Fruit fly (Drosophila melanogaster): ENCODE measurements around the gene Cka.

Cka gene

DNA sequence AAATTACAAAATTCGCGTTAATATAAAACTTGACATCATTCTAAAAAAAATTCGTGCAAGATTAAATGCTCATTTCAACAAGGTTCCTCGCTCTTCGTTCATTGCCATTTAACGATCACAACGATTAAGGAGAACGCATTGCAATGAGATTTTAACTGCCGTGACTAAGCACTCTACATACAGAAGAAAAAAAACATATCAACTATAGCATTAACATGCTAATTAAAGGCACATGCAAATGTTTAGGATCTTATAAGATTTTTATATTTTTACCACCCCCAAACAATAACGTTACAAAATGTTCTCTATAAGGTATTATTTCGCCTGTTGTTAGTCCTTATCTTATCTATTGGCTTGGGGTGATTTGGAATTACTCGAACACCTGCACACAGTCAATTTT, 39.8 kb upstream of the Cka start:
- TF ChIP-seq cnc (optimal IDR thresholded peaks at IDR 0.05) (peak in 1 of 2 experiments; percentile 62), CG7045 (GFP tag; optimal IDR thresholded peaks at IDR 0.05) (no peak), Clk (GFP tag; optimal IDR thresholded peaks at IDR 0.05) (no peak), CG12768 (GFP tag; optimal IDR thresholded peaks at IDR 0.05) (no peak), Mnt (GFP tag; optimal IDR thresholded peaks at IDR 0.05) (no peak), CG5204 (GFP tag; optimal IDR thresholded peaks at IDR 0.05) (no peak)

DNA sequence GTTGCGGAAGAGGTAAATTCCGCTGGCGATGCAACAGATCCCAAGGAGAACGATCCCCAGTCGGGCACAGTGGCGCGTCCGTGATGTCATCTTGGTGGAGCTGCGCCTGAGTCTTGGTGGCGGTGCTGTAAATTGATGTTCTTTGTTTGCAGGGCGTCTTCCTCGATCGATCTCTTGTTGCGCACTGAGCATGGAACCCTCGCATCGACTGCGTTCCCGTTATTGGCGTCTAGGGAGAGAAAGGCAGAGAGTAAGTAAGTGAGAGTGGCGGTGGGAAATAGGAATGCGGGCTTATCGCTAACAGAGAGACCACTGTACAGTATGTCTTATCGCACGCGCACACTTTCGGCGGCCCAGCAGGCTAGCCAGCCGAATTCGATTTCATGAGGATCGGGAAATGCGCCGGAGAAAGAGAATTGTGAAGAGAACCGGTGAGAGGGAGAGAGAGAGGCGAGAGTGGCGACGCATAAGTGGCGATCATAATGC, 39.1 kb upstream of the Cka start:
- TF ChIP-seq CG11617 (GFP tag; optimal IDR thresholded peaks at IDR 0.05) (no peak), ovo (GFP tag; optimal IDR thresholded peaks at IDR 0.05) (peak; percentile 80), Mnt (GFP tag; optimal IDR thresholded peaks at IDR 0.05) (peak; percentile 61), cic (GFP tag; optimal IDR thresholded peaks at IDR 0.05) (peak; percentile 27), CG14711 (tag; optimal IDR thresholded peaks at IDR 0.05) (no peak), pad (GFP tag; optimal IDR thresholded peaks at IDR 0.05) (no peak), tj (GFP tag; optimal IDR thresholded peaks at IDR 0.05) (no peak), Clk (GFP tag; optimal IDR thresholded peaks at IDR 0.05) (no peak)

- TF ChIP-seq bab1 (GFP tag; optimal IDR thresholded peaks at IDR 0.05) = peak; percentile 33
- TF ChIP-seq CG14711 (tag; optimal IDR thresholded peaks at IDR 0.05) = peak; percentile 51
- TF ChIP-seq tj (GFP tag; optimal IDR thresholded peaks at IDR 0.05) = no peak
- peak; percentile 71 for TF ChIP-seq CG33017 (tag; optimal IDR thresholded peaks at IDR 0.05)
- no peak for TF ChIP-seq CG12768 (GFP tag; optimal IDR thresholded peaks at IDR 0.05)
- no peak for TF ChIP-seq Hr96 (GFP tag; optimal IDR thresholded peaks at IDR 0.05)
- TF ChIP-seq Clk (GFP tag; optimal IDR thresholded peaks at IDR 0.05) = no peak
- TF ChIP-seq CG7101 (tag; optimal IDR thresholded peaks at IDR 0.05) = peak; percentile 74
- no peak for TF ChIP-seq Crg-1 (GFP tag; optimal IDR thresholded peaks at IDR 0.05)
- TF ChIP-seq cnc (optimal IDR thresholded peaks at IDR 0.05) = no peak
Observed at dm6 chr2L:7991951-7992350, 38.6 kb upstream of the Cka start.

- TF ChIP-seq CG11617 (GFP tag; optimal IDR thresholded peaks at IDR 0.05) (no peak), Hr96 (GFP tag; optimal IDR thresholded peaks at IDR 0.05) (no peak), kay (GFP tag; ENCODE audit: borderline replicate concordance) (peak; percentile 90), tj (GFP tag; optimal IDR thresholded peaks at IDR 0.05) (peak; percentile 96), CG14711 (tag; optimal IDR thresholded peaks at IDR 0.05) (no peak), Crg-1 (GFP tag; optimal IDR thresholded peaks at IDR 0.05) (no peak), ovo (GFP tag; optimal IDR thresholded peaks at IDR 0.05) (no peak), Mnt (GFP tag; optimal IDR thresholded peaks at IDR 0.05) (no peak), Clk (GFP tag; optimal IDR thresholded peaks at IDR 0.05) (no peak), pad (GFP tag; optimal IDR thresholded peaks at IDR 0.05) (no peak)
Observed at dm6 chr2L:7992654-7993053, 37.9 kb upstream of the Cka start.

DNA sequence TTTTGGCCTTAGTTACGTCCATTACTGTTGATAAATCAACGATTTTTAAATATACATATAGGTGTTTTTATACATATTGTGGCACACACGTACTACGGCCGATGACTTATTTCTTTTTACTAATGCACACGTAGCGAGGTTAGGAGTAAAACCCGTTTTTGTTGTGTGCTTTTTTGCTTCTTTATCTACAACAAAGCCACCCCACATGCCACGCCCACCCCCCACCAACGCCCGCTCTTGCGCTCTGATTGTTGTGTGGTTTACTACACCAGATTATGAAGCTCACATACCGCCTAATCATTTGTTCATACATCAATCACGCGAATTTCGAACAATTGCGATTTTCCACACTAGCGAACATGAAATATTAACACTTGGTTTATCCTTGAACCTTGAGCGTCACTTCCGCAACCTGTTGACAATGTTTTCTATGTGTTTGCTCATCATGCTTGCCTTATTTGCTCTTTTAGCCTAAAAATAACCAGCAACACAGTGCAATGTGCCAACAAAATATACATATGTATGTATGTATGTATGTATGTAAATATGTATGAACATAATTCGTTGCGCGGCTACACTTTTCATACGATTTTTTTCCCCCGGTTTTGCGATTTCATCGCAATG, 37.3 kb upstream of the Cka start:
- TF ChIP-seq kay (GFP tag; ENCODE audit: borderline replicate concordance) (peak; percentile 26), tj (GFP tag; optimal IDR thresholded peaks at IDR 0.05) (no peak), cic (GFP tag; optimal IDR thresholded peaks at IDR 0.05) (peak; percentile 90), Mnt (GFP tag; optimal IDR thresholded peaks at IDR 0.05) (no peak), CG7045 (GFP tag; optimal IDR thresholded peaks at IDR 0.05) (no peak)

- TF ChIP-seq CG11617 (GFP tag; optimal IDR thresholded peaks at IDR 0.05) (peak; percentile 94), cic (GFP tag; optimal IDR thresholded peaks at IDR 0.05) (peak; percentile 86), CG7045 (GFP tag; optimal IDR thresholded peaks at IDR 0.05) (peak; percentile 91), cnc (optimal IDR thresholded peaks at IDR 0.05) (no peak), CG7101 (tag; optimal IDR thresholded peaks at IDR 0.05) (no peak), Crg-1 (GFP tag; optimal IDR thresholded peaks at IDR 0.05) (no peak), pad (GFP tag; optimal IDR thresholded peaks at IDR 0.05) (peak; percentile 86), Mnt (GFP tag; optimal IDR thresholded peaks at IDR 0.05) (peak; percentile 83), bab1 (GFP tag; optimal IDR thresholded peaks at IDR 0.05) (peak; percentile 94), toe (GFP tag; optimal IDR thresholded peaks at IDR 0.05) (peak; percentile 93), CG14711 (tag; optimal IDR thresholded peaks at IDR 0.05) (peak; percentile 85), kay (GFP tag; ENCODE audit: borderline replicate concordance) (no peak), Clk (GFP tag; optimal IDR thresholded peaks at IDR 0.05) (peak; percentile 88), CG5204 (GFP tag; optimal IDR thresholded peaks at IDR 0.05) (no peak), CG33017 (tag; optimal IDR thresholded peaks at IDR 0.05) (no peak), Hr96 (GFP tag; optimal IDR thresholded peaks at IDR 0.05) (peak; percentile 92), CG12768 (GFP tag; optimal IDR thresholded peaks at IDR 0.05) (peak; percentile 94), ovo (GFP tag; optimal IDR thresholded peaks at IDR 0.05) (peak; percentile 77), tj (GFP tag; optimal IDR thresholded peaks at IDR 0.05) (no peak), CG1620 (GFP tag; optimal IDR thresholded peaks at IDR 0.05) (peak; percentile 69)
Observed at dm6 chr2L:7993984-7994854, 36.3 kb upstream of the Cka start, which contains the start of gene pes. pes (minus strand) TSS chr2L:7994184.
